Fruit fly (Drosophila melanogaster) whole organism, adult: ENCODE measurements around the gene h-cup.
A peak's percentile ranks its signal among the peaks of the same experiment; 100 is the strongest.

Source experiments
- CG11617 ChIP-seq: fragments of 200-800 bp; sonication (Bioruptor generic); optimal IDR thresholded peaks from 2 replicates; lab custom pipeline; 2017; ENCODE audit warnings: mild to moderate bottlenecking, missing biosample characterization, missing genetic modification reagents, missing genetic modification characterization
- CG14711 ChIP-seq: fragments of 200-800 bp; sonication (Bioruptor generic); optimal IDR thresholded peaks from 2 replicates; lab custom pipeline; 2018; ENCODE audit warnings: missing biosample characterization, mild to moderate bottlenecking, missing genetic modification characterization, moderate library complexity
- CG33017 ChIP-seq: fragments of 200-800 bp; sonication (Bioruptor generic); optimal IDR thresholded peaks from 2 replicates; lab custom pipeline; 2018; ENCODE audit warnings: missing biosample characterization, mild to moderate bottlenecking, missing genetic modification characterization, moderate library complexity
- CG5204 ChIP-seq: fragments of 200-800 bp; sonication (Bioruptor generic); optimal IDR thresholded peaks from 2 replicates; lab custom pipeline; 2016; ENCODE audit warnings: missing biosample characterization, missing genetic modification characterization
- Hr96 ChIP-seq: fragments of 200-800 bp; sonication (Bioruptor generic); optimal IDR thresholded peaks from 2 replicates; lab custom pipeline; 2016; ENCODE audit warnings: missing biosample characterization, missing genetic modification characterization
- Mnt ChIP-seq: fragments of 200-800 bp; sonication (Bioruptor generic); optimal IDR thresholded peaks from 2 replicates; lab custom pipeline; 2016; ENCODE audit warnings: missing biosample characterization, mild to moderate bottlenecking, missing genetic modification characterization
- cic ChIP-seq: fragments of 200-800 bp; sonication (Bioruptor generic); optimal IDR thresholded peaks from 2 replicates; lab custom pipeline; 2017; ENCODE audit warnings: missing biosample characterization, mild to moderate bottlenecking, missing genetic modification characterization, moderate library complexity
- cnc ChIP-seq, 2 experiments: fragments of >200 bp; optimal IDR thresholded peaks; 2 replicates each; lab custom pipeline; 2017
- kay ChIP-seq: fragments of 200-800 bp; sonication (Bioruptor generic); peaks from one replicate; lab custom pipeline; 2016; ENCODE audit warnings: missing biosample characterization, missing genetic modification characterization, borderline replicate concordance
- ovo ChIP-seq: fragments of 200-800 bp; sonication (Bioruptor generic); optimal IDR thresholded peaks from 2 replicates; lab custom pipeline; 2016; ENCODE audit warnings: missing biosample characterization, missing genetic modification characterization
- tj ChIP-seq: fragments of 200-800 bp; sonication (Bioruptor generic); optimal IDR thresholded peaks from 3 replicates; lab custom pipeline; 2017; ENCODE audit warnings: missing biosample characterization, mild to moderate bottlenecking, missing genetic modification characterization, moderate library complexity
- toe ChIP-seq: fragments of 200-800 bp; sonication (Bioruptor generic); optimal IDR thresholded peaks from 2 replicates; lab custom pipeline; 2016; ENCODE audit warnings: missing biosample characterization, missing genetic modification characterization

dm6 chr3R:15356152-15356551 lies 26.6 kb downstream of the h-cup start:
- TF ChIP-seq CG33017 (tag; lab: Kevin White, UChicago) (no peak), CG5204 (GFP tag; lab: Kevin White, UChicago) (no peak), kay (GFP tag; lab: Kevin White, UChicago) (no peak), tj (GFP tag; lab: Kevin White, UChicago) (peak; percentile 100), Hr96 (GFP tag; lab: Kevin White, UChicago) (no peak), cic (no peak), toe (GFP tag; lab: Kevin White, UChicago) (no peak), CG11617 (GFP tag; lab: Kevin White, UChicago) (no peak), ovo (no peak), CG14711 (tag; lab: Kevin White, UChicago) (no peak), Mnt (GFP tag; lab: Kevin White, UChicago) (peak; percentile 10), cnc (optimal IDR thresholded peaks at IDR 0.05; lab: Kevin White, UChicago) (no peak)
